Fruit fly (Drosophila melanogaster) whole organism, prepupa: ENCODE measurements around the gene CG1835.
A peak's percentile ranks its signal among the peaks of the same experiment; 100 is the strongest.

Experiments used
- Blimp-1 ChIP-seq: fragments of 200-800 bp; sonication (Bioruptor generic); optimal IDR thresholded peaks from 3 replicates; lab custom pipeline; 2017; ENCODE audit warnings: missing biosample characterization, missing genetic modification characterization, mild to moderate bottlenecking, moderate library complexity, missing genetic modification reagents
- CG10669 ChIP-seq: fragments of 200-800 bp; sonication (Bioruptor generic); optimal IDR thresholded peaks from 3 replicates; lab custom pipeline; 2018; ENCODE audit warnings: missing biosample characterization, mild to moderate bottlenecking, missing genetic modification characterization, moderate library complexity
- CG11294 ChIP-seq: fragments of 200-800 bp; sonication (Bioruptor generic); IDR thresholded peaks from 2 replicates; pipeline ENCODE4 v1.3.6; 2022; ENCODE audit warnings: missing biosample characterization, missing genetic modification characterization
- CG11762 ChIP-seq: fragments of 200-800 bp; sonication (Bioruptor generic); optimal IDR thresholded peaks from 3 replicates; lab custom pipeline; 2016; ENCODE audit warnings: missing biosample characterization, missing genetic modification characterization; ENCODE audit not compliant: insufficient read depth
- CG11902 ChIP-seq: fragments of 200-800 bp; sonication (Bioruptor generic); optimal IDR thresholded peaks from 3 replicates; lab custom pipeline; 2016; ENCODE audit warnings: missing biosample characterization, missing genetic modification characterization
- CG15336 ChIP-seq: fragments of 200-800 bp; sonication (Bioruptor generic); IDR thresholded peaks from 2 replicates; pipeline ENCODE4 v1.3.6; 2022; ENCODE audit warnings: missing biosample characterization, missing genetic modification characterization
- CG16779 ChIP-seq: fragments of 200-800 bp; sonication (Bioruptor generic); optimal IDR thresholded peaks from 3 replicates; lab custom pipeline; 2017; ENCODE audit warnings: missing biosample characterization, mild to moderate bottlenecking, missing genetic modification characterization
- CG3032 ChIP-seq: fragments of 200-800 bp; optimal IDR thresholded peaks from 2 replicates; lab custom pipeline; 2019; ENCODE audit warnings: missing biosample characterization, mild to moderate bottlenecking, missing genetic modification characterization, moderate library complexity
- CG31627 ChIP-seq: fragments of 200-800 bp; sonication (Bioruptor generic); optimal IDR thresholded peaks from 3 replicates; lab custom pipeline; 2016; ENCODE audit warnings: missing biosample characterization, missing genetic modification characterization
- CG32006 ChIP-seq: fragments of 200-800 bp; sonication (Bioruptor generic); optimal IDR thresholded peaks from 3 replicates; lab custom pipeline; 2017; ENCODE audit warnings: missing biosample characterization, mild to moderate bottlenecking, missing genetic modification characterization
- CG3919 ChIP-seq: fragments of 200-800 bp; sonication (Bioruptor generic); optimal IDR thresholded peaks from 3 replicates; lab custom pipeline; 2016; ENCODE audit warnings: missing biosample characterization, missing genetic modification characterization
- CG4318 ChIP-seq: fragments of 200-800 bp; sonication (Bioruptor generic); optimal IDR thresholded peaks from 3 replicates; lab custom pipeline; 2017; ENCODE audit warnings: missing biosample characterization, mild to moderate bottlenecking, missing genetic modification characterization
- CG6276 ChIP-seq: fragments of 200-800 bp; sonication (Bioruptor generic); optimal IDR thresholded peaks from 2 replicates; lab custom pipeline; 2017; ENCODE audit warnings: missing biosample characterization, mild to moderate bottlenecking, missing genetic modification characterization
- CG6792 ChIP-seq: fragments of 200-800 bp; sonication (Bioruptor generic); optimal IDR thresholded peaks from 3 replicates; lab custom pipeline; 2016; ENCODE audit warnings: missing biosample characterization, missing genetic modification characterization
- CG6808 ChIP-seq: fragments of 200-800 bp; sonication (Bioruptor generic); optimal IDR thresholded peaks from 3 replicates; lab custom pipeline; 2017; ENCODE audit warnings: missing biosample characterization, missing genetic modification characterization, mild to moderate bottlenecking, moderate library complexity, missing genetic modification reagents
- CG7368 ChIP-seq: fragments of 200-800 bp; sonication (Bioruptor generic); optimal IDR thresholded peaks from 3 replicates; lab custom pipeline; 2016; ENCODE audit warnings: missing biosample characterization, missing genetic modification characterization
- CG8319 ChIP-seq: fragments of 200-800 bp; sonication (Bioruptor generic); optimal IDR thresholded peaks from 3 replicates; lab custom pipeline; 2016; ENCODE audit warnings: missing biosample characterization, missing genetic modification characterization
- CG8632 ChIP-seq: fragments of 200-800 bp; sonication (Bioruptor generic); optimal IDR thresholded peaks from 3 replicates; lab custom pipeline; 2016; ENCODE audit warnings: missing biosample characterization, missing genetic modification characterization
- CG9139 ChIP-seq: fragments of 200-800 bp; sonication (Bioruptor generic); optimal IDR thresholded peaks from 3 replicates; lab custom pipeline; 2017; ENCODE audit warnings: missing biosample characterization, mild to moderate bottlenecking, missing genetic modification characterization
- Eip75B ChIP-seq: fragments of 200-800 bp; sonication (Bioruptor generic); optimal IDR thresholded peaks from 3 replicates; lab custom pipeline; 2016; ENCODE audit warnings: missing biosample characterization, missing genetic modification characterization
- Eip78C ChIP-seq: fragments of 200-800 bp; sonication (Bioruptor generic); peaks from one replicate; lab custom pipeline; 2016; ENCODE audit warnings: missing biosample characterization, missing genetic modification characterization
- Eip93F ChIP-seq: fragments of 200-800 bp; sonication (Bioruptor generic); optimal IDR thresholded peaks from 2 replicates; lab custom pipeline; 2016; ENCODE audit warnings: missing biosample characterization, mild to moderate bottlenecking, missing genetic modification characterization
- Ets21C ChIP-seq: fragments of 200-800 bp; sonication (Bioruptor generic); optimal IDR thresholded peaks from 3 replicates; lab custom pipeline; 2016; ENCODE audit warnings: missing biosample characterization, missing genetic modification characterization
- Ets96B ChIP-seq: fragments of 200-800 bp; optimal IDR thresholded peaks from 2 replicates; lab custom pipeline; 2019; ENCODE audit warnings: missing biosample characterization, mild to moderate bottlenecking, missing genetic modification characterization, moderate library complexity
- Gug ChIP-seq: fragments of 200-800 bp; sonication (Bioruptor generic); IDR thresholded peaks from 2 replicates; pipeline ENCODE4 v1.3.6; 2022; ENCODE audit warnings: missing biosample characterization, missing genetic modification characterization
- Hr38 ChIP-seq: sonication (Bioruptor generic); optimal IDR thresholded peaks from 2 replicates; lab custom pipeline; 2016; ENCODE audit warnings: missing biosample characterization, missing genetic modification characterization
- Hr39 ChIP-seq: fragments of 200-800 bp; sonication (Bioruptor generic); optimal IDR thresholded peaks from 2 replicates; lab custom pipeline; 2016; ENCODE audit warnings: missing biosample characterization, missing genetic modification characterization
- Hr4 ChIP-seq: fragments of 200-800 bp; sonication (Bioruptor generic); optimal IDR thresholded peaks from 3 replicates; lab custom pipeline; 2016; ENCODE audit warnings: missing biosample characterization, missing genetic modification characterization
- Lpt ChIP-seq: fragments of 200-800 bp; sonication (Bioruptor generic); optimal IDR thresholded peaks from 3 replicates; lab custom pipeline; 2016; ENCODE audit warnings: missing biosample characterization, missing genetic modification characterization
- Met ChIP-seq: fragments of 200-800 bp; sonication (Bioruptor generic); optimal IDR thresholded peaks from 3 replicates; lab custom pipeline; 2016; ENCODE audit warnings: missing biosample characterization, missing genetic modification characterization
- OdsH ChIP-seq: fragments of 200-800 bp; sonication (Bioruptor generic); optimal IDR thresholded peaks from 3 replicates; lab custom pipeline; 2016; ENCODE audit warnings: missing biosample characterization, missing genetic modification characterization
- Smox ChIP-seq: fragments of 200-800 bp; sonication (Bioruptor generic); optimal IDR thresholded peaks from 3 replicates; lab custom pipeline; 2016; ENCODE audit warnings: missing biosample characterization, missing genetic modification characterization
- Sox14 ChIP-seq: fragments of 200-800 bp; sonication (Bioruptor generic); optimal IDR thresholded peaks from 3 replicates; lab custom pipeline; 2016; ENCODE audit warnings: missing biosample characterization, missing genetic modification characterization
- Sox15 ChIP-seq: fragments of 200-800 bp; sonication (Bioruptor generic); optimal IDR thresholded peaks from 3 replicates; lab custom pipeline; 2016; ENCODE audit warnings: missing biosample characterization, missing genetic modification characterization
- achi ChIP-seq: fragments of 200-800 bp; sonication (Bioruptor generic); optimal IDR thresholded peaks from 3 replicates; lab custom pipeline; 2016; ENCODE audit warnings: missing biosample characterization, missing genetic modification characterization
- acj6 ChIP-seq: fragments of 200-800 bp; sonication (Bioruptor generic); optimal IDR thresholded peaks from 3 replicates; lab custom pipeline; 2016; ENCODE audit warnings: missing biosample characterization, missing genetic modification characterization
- cyc ChIP-seq: fragments of 200-800 bp; sonication (Bioruptor generic); optimal IDR thresholded peaks from 3 replicates; lab custom pipeline; 2016; ENCODE audit warnings: missing biosample characterization, missing genetic modification characterization
- dac ChIP-seq: fragments of 200-800 bp; sonication (Bioruptor generic); optimal IDR thresholded peaks from 2 replicates; lab custom pipeline; 2017; ENCODE audit warnings: missing biosample characterization, mild to moderate bottlenecking, missing genetic modification characterization
- fd59A ChIP-seq: fragments of 200-800 bp; sonication (Bioruptor generic); optimal IDR thresholded peaks from 2 replicates; lab custom pipeline; 2017; ENCODE audit warnings: missing biosample characterization, mild to moderate bottlenecking, missing genetic modification characterization, missing genetic modification reagents
- fd85E ChIP-seq: fragments of 200-800 bp; sonication (Bioruptor generic); optimal IDR thresholded peaks from 3 replicates; lab custom pipeline; 2016; ENCODE audit warnings: missing biosample characterization, missing genetic modification characterization
- lz ChIP-seq: fragments of 200-800 bp; sonication (Bioruptor generic); optimal IDR thresholded peaks from 3 replicates; lab custom pipeline; 2016; ENCODE audit warnings: missing biosample characterization, missing genetic modification characterization
- pdm3 ChIP-seq: fragments of 200-800 bp; sonication (Bioruptor generic); optimal IDR thresholded peaks from 3 replicates; lab custom pipeline; 2016; ENCODE audit warnings: missing biosample characterization, missing genetic modification characterization
- salr ChIP-seq, 2 experiments: fragments of 200-800 bp; sonication (Bioruptor generic); optimal IDR thresholded peaks; 3 replicates each; lab custom pipeline; 2016 to 2018; ENCODE audit warnings: missing biosample characterization in 2 of 2, missing genetic modification characterization in 2 of 2, mild to moderate bottlenecking in 1 of 2
- svp ChIP-seq: fragments of 200-800 bp; sonication (Bioruptor generic); peaks from one replicate; lab custom pipeline; 2016; ENCODE audit warnings: missing biosample characterization, missing genetic modification characterization
- topi ChIP-seq: fragments of 200-800 bp; sonication (Bioruptor generic); optimal IDR thresholded peaks from 3 replicates; lab custom pipeline; 2016; ENCODE audit warnings: missing biosample characterization, missing genetic modification characterization

Gene CG1835

dm6 chrX:20643964-20644363 lies 17.8 kb upstream of the CG1835 start:
- TF ChIP-seq topi (GFP tag; lab: Kevin White, UChicago) (no peak), Ets21C (no peak), Sox15 (GFP tag; lab: Kevin White, UChicago) (no peak), CG7368 (GFP tag; lab: Kevin White, UChicago) (no peak), CG16779 (no peak), Smox (no peak), Hr38 (no peak), Sox14 (GFP tag; lab: Kevin White, UChicago) (no peak), lz (no peak), fd59A (GFP tag; lab: Kevin White, UChicago) (no peak), Eip78C (no peak), CG15336 (GFP tag; lab: Robert Waterston, UW) (no peak), Blimp-1 (GFP tag; lab: Kevin White, UChicago) (no peak)

dm6 chrX:20646223-20646622 lies 15.5 kb upstream of the CG1835 start:
- no peak for TF ChIP-seq Hr4
- TF ChIP-seq CG10669: no peak
- TF ChIP-seq CG6792 (GFP tag; lab: Kevin White, UChicago): no peak
- TF ChIP-seq CG15336 (GFP tag; lab: Robert Waterston, UW): no peak
- no peak for TF ChIP-seq Eip78C
- TF ChIP-seq pdm3 (GFP tag; lab: Kevin White, UChicago): no peak
- TF ChIP-seq CG11762: no peak
- no peak for TF ChIP-seq CG8319 (GFP tag; lab: Kevin White, UChicago)

- TF ChIP-seq Eip75B (GFP tag; lab: Kevin White, UChicago) (no peak), Eip78C (peak; percentile 41)
These were observed 9.4 kb upstream of the CG1835 start for dm6 chrX:20652353-20652752.

dm6 chrX:20654954-20655391 lies 6.7 kb upstream of the CG1835 start:
- TF ChIP-seq Hr38 (no peak), cyc (GFP tag; lab: Kevin White, UChicago) (peak; percentile 78), CG9139 (GFP tag; lab: Kevin White, UChicago) (no peak), CG15336 (GFP tag; lab: Robert Waterston, UW) (peak; percentile 43; the same call in 1 of the 2 replicates), OdsH (GFP tag; lab: Kevin White, UChicago) (peak; percentile 53), Eip75B (GFP tag; lab: Kevin White, UChicago) (peak; percentile 46), Hr4 (peak; percentile 57), achi (GFP tag; lab: Kevin White, UChicago) (peak; percentile 54), CG3919 (GFP tag; lab: Kevin White, UChicago) (peak; percentile 60), lz (peak; percentile 54), Gug (GFP tag; lab: Robert Waterston, UW) (peak; percentile 64), CG6792 (GFP tag; lab: Kevin White, UChicago) (peak; percentile 55), CG4318 (GFP tag; lab: Kevin White, UChicago) (peak; percentile 10), fd59A (GFP tag; lab: Kevin White, UChicago) (peak; percentile 15), fd85E (GFP tag; lab: Kevin White, UChicago) (no peak), Sox14 (GFP tag; lab: Kevin White, UChicago) (peak; percentile 53), CG10669 (peak; percentile 20), CG11902 (GFP tag; lab: Kevin White, UChicago) (peak; percentile 71), Ets21C (peak; percentile 53), Lpt (GFP tag; lab: Kevin White, UChicago) (no peak), CG3032 (tag; lab: Kevin White, UChicago) (no peak), CG11294 (0 out of 2 replicates have a peak, but pooled peaks have one; percentile 15), topi (GFP tag; lab: Kevin White, UChicago) (peak; percentile 55), CG6276 (GFP tag; lab: Kevin White, UChicago) (no peak), salr (GFP tag; optimal IDR thresholded peaks at IDR 0.05; lab: Kevin White, UChicago) (no peak), acj6 (GFP tag; lab: Kevin White, UChicago) (peak; percentile 48), CG11762 (peak; percentile 13), Hr39 (GFP tag; lab: Kevin White, UChicago) (peak; percentile 77), Eip93F (GFP tag; lab: Kevin White, UChicago) (no peak), Ets96B (peak; percentile 21), Blimp-1 (GFP tag; lab: Kevin White, UChicago) (peak; percentile 4), pdm3 (GFP tag; lab: Kevin White, UChicago) (peak; percentile 40), svp (peak; percentile 84), dac (GFP tag; lab: Kevin White, UChicago) (peak; percentile 10), CG6808 (no peak), Met (GFP tag; lab: Kevin White, UChicago) (peak; percentile 58), CG8632 (GFP tag; lab: Kevin White, UChicago) (peak; percentile 40), CG32006 (peak; percentile 41), CG31627 (GFP tag; lab: Kevin White, UChicago) (peak; percentile 76)
